Worm (Caenorhabditis elegans) whole organism, L3 larva: ENCODE measurements around the gene btb-2.

Experiments
- ama-1 ChIP-seq: fragments of 150-350 bp; optimal IDR thresholded peaks from 2 replicates; lab custom pipeline; 2018
- nhr-11 ChIP-seq: fragments of 150-350 bp; optimal IDR thresholded peaks from 2 replicates; lab custom pipeline; 2014; ENCODE audit warnings: missing biosample characterization, missing genetic modification characterization
- nhr-25 ChIP-seq: sonication (generic microtip); optimal IDR thresholded peaks from 2 replicates; lab custom pipeline; 2017; ENCODE audit warnings: missing biosample characterization, missing genetic modification characterization
- sea-2 ChIP-seq: fragments of 150-350 bp; sonication (generic microtip); optimal IDR thresholded peaks from 4 replicates; lab custom pipeline; 2014; ENCODE audit warnings: missing biosample characterization, missing genetic modification reagents, missing genetic modification characterization

- TF ChIP-seq sea-2 (GFP tag; lab: Kevin White, UChicago) (no peak), ama-1 (lab: Kevin White, UChicago) (no peak), nhr-25 (tag; lab: Kevin White, UChicago) (no peak), nhr-11 (tag; lab: Kevin White, UChicago) (no peak)
These were observed 27.1 kb upstream of the btb-2 start for ce11 chrII:6374646-6375045.
